Fruit fly (Drosophila melanogaster) whole organism, embryonic: ENCODE measurements around the gene Nf-YA.

Source experiments
- Ada2b ChIP-seq: fragments of 200-800 bp; sonication (Bioruptor generic); IDR thresholded peaks from 2 replicates; pipeline ENCODE4 v1.3.6; 2022; ENCODE audit warnings: missing biosample characterization, missing genetic modification characterization
- Awh ChIP-seq: fragments of 200-800 bp; sonication (Bioruptor generic); IDR thresholded peaks from 2 replicates; pipeline ENCODE4, ENCODE4 v1.3.6; 2022; ENCODE audit warnings: missing biosample characterization, missing genetic modification characterization
- C15 ChIP-seq: fragments of 200-800 bp; sonication (Bioruptor generic); IDR thresholded peaks from 3 replicates; pipeline ENCODE4 v1.3.6; 2022; ENCODE audit warnings: missing biosample characterization, missing genetic modification characterization
- CG10543 ChIP-seq: fragments of 200-800 bp; sonication (Bioruptor generic); optimal IDR thresholded peaks from 3 replicates; lab custom pipeline; 2017; ENCODE audit warnings: missing biosample characterization, mild to moderate bottlenecking, missing genetic modification characterization, moderate library complexity
- CG11247 ChIP-seq: fragments of 200-800 bp; sonication (Bioruptor generic); IDR thresholded peaks from 2 replicates; pipeline ENCODE4 v1.3.6; 2022; ENCODE audit warnings: missing biosample characterization, missing genetic modification characterization
- CG11560 ChIP-seq: fragments of 200-800 bp; sonication (Bioruptor generic); IDR thresholded peaks from 3 replicates; pipeline ENCODE4 v1.3.6; 2022; ENCODE audit warnings: missing biosample characterization, missing genetic modification characterization
- CG11723 ChIP-seq: fragments of 200-800 bp; sonication (Bioruptor generic); optimal IDR thresholded peaks from 2 replicates; lab custom pipeline; 2017; ENCODE audit warnings: missing biosample characterization, mild to moderate bottlenecking, missing genetic modification characterization
- CG13123 ChIP-seq: fragments of 200-800 bp; sonication (Bioruptor generic); optimal IDR thresholded peaks from 2 replicates; lab custom pipeline; 2016; ENCODE audit warnings: missing biosample characterization, missing genetic modification characterization
- CG13894 ChIP-seq: fragments of 200-800 bp; sonication (Bioruptor generic); optimal IDR thresholded peaks from 3 replicates; lab custom pipeline; 2018; ENCODE audit warnings: missing biosample characterization, mild to moderate bottlenecking, missing genetic modification characterization, moderate library complexity
- CG1529 ChIP-seq: fragments of 200-800 bp; sonication (Bioruptor generic); optimal IDR thresholded peaks from 3 replicates; lab custom pipeline; 2018; ENCODE audit warnings: missing biosample characterization, missing genetic modification characterization
- CG15479 ChIP-seq: fragments of 200-800 bp; sonication (Bioruptor generic); optimal IDR thresholded peaks from 3 replicates; lab custom pipeline; 2019; ENCODE audit warnings: missing biosample characterization, mild to moderate bottlenecking, missing genetic modification characterization, moderate library complexity
- CG1602 ChIP-seq: fragments of 200-800 bp; sonication (Bioruptor generic); optimal IDR thresholded peaks from 3 replicates; lab custom pipeline; 2016; ENCODE audit warnings: missing biosample characterization, missing genetic modification characterization
- CG17612 ChIP-seq: fragments of 200-800 bp; sonication (Bioruptor generic); IDR thresholded peaks from 2 replicates; pipeline ENCODE4 v1.3.6; 2022; ENCODE audit warnings: missing biosample characterization, missing genetic modification characterization
- CG18476 ChIP-seq: fragments of 200-800 bp; sonication (Bioruptor generic); optimal IDR thresholded peaks from 2 replicates; lab custom pipeline; 2016; ENCODE audit warnings: missing biosample characterization, mild to moderate bottlenecking, missing genetic modification characterization
- CG2202 ChIP-seq: fragments of 200-800 bp; sonication (Bioruptor generic); optimal IDR thresholded peaks from 2 replicates; lab custom pipeline; 2018; ENCODE audit warnings: missing biosample characterization, mild to moderate bottlenecking, missing genetic modification characterization
- CG30431 ChIP-seq: fragments of 200-800 bp; sonication (Bioruptor generic); optimal IDR thresholded peaks from 2 replicates; lab custom pipeline; 2017; ENCODE audit warnings: missing biosample characterization, missing genetic modification characterization
- CG34224 ChIP-seq: fragments of 200-800 bp; sonication (Bioruptor generic); IDR thresholded peaks from 3 replicates; pipeline ENCODE4 v1.3.6; 2022; ENCODE audit warnings: missing biosample characterization, missing genetic modification characterization; ENCODE audit not compliant: partially characterized antibody
- CG5245 ChIP-seq: fragments of 200-800 bp; sonication (Bioruptor generic); optimal IDR thresholded peaks from 3 replicates; lab custom pipeline; 2016; ENCODE audit warnings: missing biosample characterization, missing genetic modification characterization
- CG6272 ChIP-seq: fragments of 200-800 bp; sonication (Bioruptor generic); IDR thresholded peaks from 2 replicates; pipeline ENCODE4 v1.3.6; 2022; ENCODE audit warnings: missing biosample characterization, missing genetic modification characterization
- CG6654 ChIP-seq: fragments of 200-800 bp; sonication (Bioruptor generic); optimal IDR thresholded peaks from 2 replicates; lab custom pipeline; 2017; ENCODE audit warnings: missing biosample characterization, mild to moderate bottlenecking, missing genetic modification characterization
- CG7928 ChIP-seq: fragments of 200-800 bp; sonication (Bioruptor generic); optimal IDR thresholded peaks from 2 replicates; lab custom pipeline; 2017; ENCODE audit warnings: missing biosample characterization, mild to moderate bottlenecking, missing genetic modification characterization
- CG8478 ChIP-seq: fragments of >200 bp; optimal IDR thresholded peaks from 2 replicates; lab custom pipeline; 2018
- CkIIα-i1 ChIP-seq: fragments of 200-800 bp; sonication (Bioruptor generic); IDR thresholded peaks from 2 replicates; pipeline ENCODE4 v1.3.6; 2022; ENCODE audit warnings: missing biosample characterization, missing genetic modification characterization
- Fer3 ChIP-seq: fragments of 200-800 bp; sonication (Bioruptor generic); optimal IDR thresholded peaks from 2 replicates; lab custom pipeline; 2018; ENCODE audit warnings: missing biosample characterization, mild to moderate bottlenecking, missing genetic modification characterization, moderate library complexity
- H2.0 ChIP-seq: fragments of 200-800 bp; sonication (Bioruptor generic); IDR thresholded peaks from 2 replicates; pipeline ENCODE4 v1.3.6; 2022; ENCODE audit warnings: missing biosample characterization, missing genetic modification characterization
- Jarid2 ChIP-seq: fragments of 200-800 bp; sonication (Bioruptor generic); optimal IDR thresholded peaks from 3 replicates; lab custom pipeline; 2017; ENCODE audit warnings: mild to moderate bottlenecking, missing biosample characterization, missing genetic modification reagents, missing genetic modification characterization
- Myb ChIP-seq: fragments of 200-800 bp; sonication (Bioruptor generic); optimal IDR thresholded peaks from 2 replicates; lab custom pipeline; 2016; ENCODE audit warnings: missing biosample characterization, missing genetic modification characterization
- Oaz ChIP-seq: fragments of 200-800 bp; sonication (Bioruptor generic); IDR thresholded peaks from 2 replicates; pipeline ENCODE4 v1.3.6; 2022; ENCODE audit warnings: missing biosample characterization, missing genetic modification characterization
- Ptx1 ChIP-seq: fragments of 200-800 bp; sonication (Bioruptor generic); IDR thresholded peaks from 2 replicates; pipeline ENCODE4 v1.3.6; 2022; ENCODE audit warnings: missing biosample characterization, missing genetic modification characterization
- aop ChIP-seq: fragments of 200-800 bp; sonication (Bioruptor generic); IDR thresholded peaks from 2 replicates; pipeline ENCODE4 v1.3.6; 2022; ENCODE audit warnings: missing biosample characterization, missing genetic modification characterization
- bsh ChIP-seq, 2 experiments: fragments of 200-800 bp; sonication (Bioruptor generic); optimal IDR thresholded peaks; 2 replicates each; lab custom pipeline; 2017 to 2018; ENCODE audit warnings: mild to moderate bottlenecking in 2 of 2, missing biosample characterization in 2 of 2, missing genetic modification characterization in 2 of 2, moderate library complexity in 1 of 2
- chif ChIP-seq, 2 experiments: fragments of 200-800 bp; sonication (Bioruptor generic); optimal IDR thresholded peaks; 3 replicates each; lab custom pipeline; 2016; ENCODE audit warnings: missing biosample characterization in 2 of 2, missing genetic modification characterization in 2 of 2
- croc ChIP-seq: fragments of 200-800 bp; sonication (Bioruptor generic); conservative IDR thresholded peaks from 3 replicates; pipeline ENCODE4 v1.3.6; 2022; ENCODE audit warnings: missing biosample characterization, missing genetic modification characterization
- dmrt99B ChIP-seq: fragments of 200-800 bp; sonication (Bioruptor generic); optimal IDR thresholded peaks from 2 replicates; lab custom pipeline; 2018; ENCODE audit warnings: missing biosample characterization, mild to moderate bottlenecking, missing genetic modification characterization, moderate library complexity
- fd64A ChIP-seq: fragments of 200-800 bp; sonication (Bioruptor generic); optimal IDR thresholded peaks from 3 replicates; lab custom pipeline; 2018; ENCODE audit warnings: missing biosample characterization, mild to moderate bottlenecking, missing genetic modification characterization
- gcm ChIP-seq: fragments of 200-800 bp; sonication (Bioruptor generic); optimal IDR thresholded peaks from 2 replicates; lab custom pipeline; 2019; ENCODE audit warnings: missing biosample characterization, mild to moderate bottlenecking, missing genetic modification characterization, moderate library complexity
- grn ChIP-seq: fragments of 200-800 bp; sonication (Bioruptor generic); optimal IDR thresholded peaks from 3 replicates; lab custom pipeline; 2017; ENCODE audit warnings: missing biosample characterization, missing genetic modification characterization
- gro ChIP-seq: fragments of 200-800 bp; sonication (Bioruptor generic); optimal IDR thresholded peaks from 2 replicates; lab custom pipeline; 2016; ENCODE audit warnings: missing biosample characterization, missing genetic modification characterization
- ind ChIP-seq: fragments of 200-800 bp; sonication (Bioruptor generic); optimal IDR thresholded peaks from 3 replicates; lab custom pipeline; 2016; ENCODE audit warnings: missing biosample characterization, missing genetic modification characterization
- insv ChIP-seq, 2 experiments: fragments of 200-800 bp; sonication (Bioruptor generic); optimal IDR thresholded peaks; 3 replicates each; lab custom pipeline; 2016 to 2018; ENCODE audit warnings: missing biosample characterization in 2 of 2, missing genetic modification characterization in 2 of 2
- lilli ChIP-seq: fragments of 200-800 bp; sonication (Bioruptor generic); optimal IDR thresholded peaks from 3 replicates; lab custom pipeline; 2016; ENCODE audit warnings: missing biosample characterization, missing genetic modification characterization
- maf-S ChIP-seq: fragments of 200-800 bp; sonication (Bioruptor generic); optimal IDR thresholded peaks from 2 replicates; lab custom pipeline; 2016; ENCODE audit warnings: missing biosample characterization, missing genetic modification characterization
- nom ChIP-seq: fragments of 200-800 bp; sonication (Bioruptor generic); optimal IDR thresholded peaks from 2 replicates; lab custom pipeline; 2017; ENCODE audit warnings: missing biosample characterization, missing genetic modification characterization, mild to moderate bottlenecking, moderate library complexity, missing genetic modification reagents
- onecut ChIP-seq: fragments of 200-800 bp; sonication (Bioruptor generic); IDR thresholded peaks from 2 replicates; pipeline ENCODE4 v1.3.6; 2022; ENCODE audit warnings: missing biosample characterization, missing genetic modification characterization
- rib ChIP-seq: fragments of 200-800 bp; sonication (Bioruptor generic); IDR thresholded peaks from 2 replicates; pipeline ENCODE4 v1.3.6; 2022; ENCODE audit warnings: missing biosample characterization, missing genetic modification characterization
- slbo ChIP-seq: fragments of 200-800 bp; sonication (Bioruptor generic); IDR thresholded peaks from 2 replicates; pipeline ENCODE4 v1.3.6; 2022; ENCODE audit warnings: missing biosample characterization, missing genetic modification characterization
- toy ChIP-seq: fragments of 200-800 bp; sonication (Bioruptor generic); IDR thresholded peaks from 2 replicates; pipeline ENCODE4 v1.3.6; 2022; ENCODE audit warnings: missing biosample characterization, missing genetic modification characterization
- trh ChIP-seq: fragments of 200-800 bp; sonication (Bioruptor generic); optimal IDR thresholded peaks from 2 replicates; lab custom pipeline; 2016; ENCODE audit warnings: missing biosample characterization, missing genetic modification characterization
- unc-4 ChIP-seq: fragments of 200-800 bp; sonication (Bioruptor generic); IDR thresholded peaks from 2 replicates; pipeline ENCODE4 v1.3.6; 2022; ENCODE audit warnings: missing biosample characterization, missing genetic modification characterization; ENCODE audit not compliant: partially characterized antibody
- vvl ChIP-seq: fragments of 200-800 bp; sonication (Bioruptor generic); IDR thresholded peaks from 2 replicates; pipeline ENCODE4 v1.3.6; 2022; ENCODE audit warnings: missing biosample characterization, missing genetic modification characterization
- zen2 ChIP-seq: fragments of 200-800 bp; sonication (Bioruptor generic); IDR thresholded peaks from 3 replicates; pipeline ENCODE4 v1.3.6; 2022; ENCODE audit warnings: missing biosample characterization, missing genetic modification characterization; ENCODE audit not compliant: partially characterized antibody

Nf-YA gene

dm6 chr3L:9457619-9458092, 15.6 kb upstream of the Nf-YA start, which contains the start of gene CG3437 (continued):
- TF ChIP-seq CG18476 (peak; percentile 98), CG15479 (peak; percentile 59), lilli (GFP tag; lab: Kevin White, UChicago) (peak; percentile 99), maf-S (peak; percentile 98), aop (GFP tag; lab: Robert Waterston, UW) (peak; percentile 96), CG11247 (GFP tag; lab: Robert Waterston, UW) (peak; percentile 99), CG8478 (lab: Kevin White, UChicago) (no peak), Oaz (GFP tag; lab: Robert Waterston, UW) (peak; percentile 98), gcm (peak; percentile 97), fd64A (GFP tag; lab: Kevin White, UChicago) (peak; percentile 98), CG17612 (GFP tag; lab: Robert Waterston, UW) (peak; percentile 98), croc (GFP tag; lab: Robert Waterston, UW) (peak; percentile 98), CG7928 (GFP tag; lab: Kevin White, UChicago) (peak; percentile 96), Ptx1 (GFP tag; lab: Robert Waterston, UW) (peak; percentile 100), grn (GFP tag; lab: Kevin White, UChicago) (peak; percentile 80), CG2202 (tag; lab: Kevin White, UChicago) (peak; percentile 97), Awh (GFP tag; lab: Robert Waterston, UW) (peak; percentile 99), gro (GFP tag; lab: Kevin White, UChicago) (peak; percentile 98), CG13894 (peak; percentile 99), CG1602 (GFP tag; lab: Kevin White, UChicago) (peak; percentile 99), trh (GFP tag; lab: Kevin White, UChicago) (peak; percentile 93), Fer3 (peak; percentile 99), Myb (peak; percentile 92), CG13123 (peak; percentile 96), toy (peak; percentile 98), nom (GFP tag; lab: Kevin White, UChicago) (peak; percentile 99), Ada2b (peak; percentile 99), unc-4 (GFP tag; lab: Robert Waterston, UW) (0 out of 2 replicates have a peak, but pooled peaks have one; percentile 30), CG6654 (GFP tag; lab: Kevin White, UChicago) (peak; percentile 94), ind (GFP tag; lab: Kevin White, UChicago) (peak; percentile 98), vvl (GFP tag; lab: Robert Waterston, UW) (peak; percentile 100), dmrt99B (tag; lab: Kevin White, UChicago) (peak; percentile 98), CG10543 (GFP tag; lab: Kevin White, UChicago) (peak; percentile 97), CG34224 (peak; percentile 39; the same call in 1 of the 3 replicates), C15 (peak; percentile 98), CG11560 (tag; lab: Robert Waterston, UW) (peak; percentile 94), Jarid2 (GFP tag; lab: Kevin White, UChicago) (peak; percentile 99), insv (GFP tag; optimal IDR thresholded peaks at IDR 0.05; lab: Kevin White, UChicago) (peak; percentile 26 to 81), CG1529 (GFP tag; lab: Kevin White, UChicago) (peak; percentile 97), H2.0 (peak; percentile 99), zen2 (GFP tag; lab: Robert Waterston, UW) (no peak), onecut (peak; percentile 98), CG5245 (GFP tag; lab: Kevin White, UChicago) (peak; percentile 97), slbo (GFP tag; lab: Robert Waterston, UW) (peak; percentile 99), bsh (GFP tag; optimal IDR thresholded peaks at IDR 0.05; lab: Kevin White, UChicago) (peak; percentile 98 to 99), CG30431 (GFP tag; lab: Kevin White, UChicago) (peak; percentile 98), chif (GFP tag; optimal IDR thresholded peaks at IDR 0.05; lab: Kevin White, UChicago) (peak; percentile 97 to 99), rib (GFP tag; lab: Robert Waterston, UW) (peak; percentile 99), CG11723 (GFP tag; lab: Kevin White, UChicago) (peak; percentile 97), CkIIα-i1 (GFP tag; lab: Robert Waterston, UW) (peak; percentile 96), CG6272 (GFP tag; lab: Robert Waterston, UW) (peak; percentile 99)
